Worm (Caenorhabditis elegans) whole organism, young adult: ENCODE measurements around the gene rec-8.

Experiments
- B0336.3 ChIP-seq: fragments of 200-800 bp; sonication (Bioruptor generic); IDR thresholded peaks from 2 replicates; pipeline ENCODE4 v1.3.6; 2022; ENCODE audit warnings: missing genetic modification characterization, missing compliant biosample characterization
- F22D6.2 ChIP-seq: sonication (generic microtip); optimal IDR thresholded peaks from 2 replicates; lab custom pipeline; 2016; ENCODE audit warnings: mild to moderate bottlenecking, missing genetic modification characterization, missing compliant biosample characterization
- F33H1.4 ChIP-seq: fragments of 200-800 bp; sonication (Bioruptor generic); IDR thresholded peaks from 2 replicates; pipeline ENCODE4 v1.3.6; 2022; ENCODE audit warnings: missing genetic modification reagents, missing genetic modification characterization, missing compliant biosample characterization
- T26A5.8 ChIP-seq: sonication (generic microtip); optimal IDR thresholded peaks from 2 replicates; lab custom pipeline; 2016; ENCODE audit warnings: missing genetic modification characterization, missing compliant biosample characterization
- Y53G8AR.9 ChIP-seq: fragments of 200-800 bp; sonication (Bioruptor generic); conservative IDR thresholded peaks from 2 replicates; pipeline ENCODE4 v1.3.6; 2022; ENCODE audit warnings: missing genetic modification reagents, missing genetic modification characterization, missing compliant biosample characterization
- Y56A3A.18 ChIP-seq: fragments of 200-800 bp; sonication (Bioruptor generic); IDR thresholded peaks from 2 replicates; pipeline ENCODE4 v1.3.6; 2022; ENCODE audit warnings: missing genetic modification reagents, missing genetic modification characterization, missing compliant biosample characterization
- Y95B8A.8 ChIP-seq: fragments of 200-800 bp; sonication (Bioruptor generic); IDR thresholded peaks from 2 replicates; pipeline ENCODE4 v1.3.6; 2022; ENCODE audit warnings: missing genetic modification reagents, missing genetic modification characterization, missing compliant biosample characterization
- athp-1 ChIP-seq: sonication (generic microtip); optimal IDR thresholded peaks from 2 replicates; lab custom pipeline; 2017; ENCODE audit warnings: mild to moderate bottlenecking, missing genetic modification characterization, missing compliant biosample characterization
- attf-6 ChIP-seq: fragments of 200-800 bp; sonication (Bioruptor generic); IDR thresholded peaks from 2 replicates; pipeline ENCODE4 v1.3.6; 2022; ENCODE audit warnings: missing genetic modification reagents, missing genetic modification characterization, missing compliant biosample characterization
- bed-1 ChIP-seq: fragments of 200-800 bp; sonication (Bioruptor generic); IDR thresholded peaks from 2 replicates; pipeline ENCODE4 v1.3.6; 2022; ENCODE audit warnings: missing genetic modification reagents, missing genetic modification characterization, missing compliant biosample characterization
- ccch-3 ChIP-seq: fragments of 200-800 bp; sonication (Bioruptor generic); optimal IDR thresholded peaks from 2 replicates; lab custom pipeline; 2018; ENCODE audit warnings: mild to moderate bottlenecking, missing genetic modification characterization, missing compliant biosample characterization
- cebp-1 ChIP-seq, 2 experiments: fragments of 200-800 bp in 1 of 2; sonication (Bioruptor generic) in 1 of 2; sonication (generic microtip) in 1 of 2; IDR thresholded peaks in 1 of 2; optimal IDR thresholded peaks in 1 of 2; 2 replicates each; pipeline versions ENCODE4 v1.3.6 to Lab custom; 2017 to 2022; ENCODE audit warnings: missing compliant biosample characterization in 2 of 2, missing genetic modification characterization in 2 of 2, mild to moderate bottlenecking in 1 of 2, missing genetic modification reagents in 1 of 2, moderate library complexity in 1 of 2
- cebp-2 ChIP-seq: fragments of 200-800 bp; sonication (Bioruptor generic); IDR thresholded peaks from 2 replicates; pipeline ENCODE4 v1.3.6; 2022; ENCODE audit warnings: missing genetic modification characterization, missing compliant biosample characterization
- ceh-58 ChIP-seq: fragments of 200-800 bp; sonication (Bioruptor generic); IDR thresholded peaks from 2 replicates; pipeline ENCODE4 v1.3.6; 2022; ENCODE audit warnings: missing genetic modification characterization, missing compliant biosample characterization
- ceh-79 ChIP-seq: sonication (generic microtip); optimal IDR thresholded peaks from 2 replicates; lab custom pipeline; 2017; ENCODE audit warnings: mild to moderate bottlenecking, missing genetic modification characterization, missing compliant biosample characterization
- ceh-91 ChIP-seq: fragments of 200-800 bp; sonication (Bioruptor generic); IDR thresholded peaks from 2 replicates; pipeline ENCODE4 v1.3.6; 2022; ENCODE audit warnings: missing genetic modification reagents, missing genetic modification characterization, missing compliant biosample characterization
- chd-7 ChIP-seq: sonication (generic microtip); optimal IDR thresholded peaks from 2 replicates; lab custom pipeline; 2016; ENCODE audit warnings: mild to moderate bottlenecking, missing genetic modification characterization, moderate library complexity, missing compliant biosample characterization
- die-1 ChIP-seq: sonication (generic microtip); optimal IDR thresholded peaks from 2 replicates; lab custom pipeline; 2016; ENCODE audit warnings: missing genotype, mild to moderate bottlenecking, missing genetic modification characterization, missing compliant biosample characterization
- efl-1 ChIP-seq: fragments of 150-350 bp; optimal IDR thresholded peaks from 2 replicates; lab custom pipeline; 2014; ENCODE audit warnings: missing biosample characterization, missing genetic modification reagents, missing genetic modification characterization
- egl-18 ChIP-seq: fragments of 200-800 bp; sonication (Bioruptor generic); IDR thresholded peaks from 2 replicates; pipeline ENCODE4 v1.3.6; 2022; ENCODE audit warnings: missing genetic modification reagents, missing genetic modification characterization, missing compliant biosample characterization
- egl-44 ChIP-seq: fragments of 200-800 bp; sonication (Bioruptor generic); IDR thresholded peaks from 2 replicates; pipeline ENCODE4 v1.3.6; 2022; ENCODE audit warnings: missing genetic modification reagents, missing genetic modification characterization, missing compliant biosample characterization
- egrh-3 ChIP-seq: fragments of 200-800 bp; sonication (Bioruptor generic); IDR thresholded peaks from 2 replicates; pipeline ENCODE4 v1.3.6; 2022; ENCODE audit warnings: missing genetic modification reagents, missing genetic modification characterization, missing compliant biosample characterization
- ekl-4 ChIP-seq: fragments of 200-800 bp; sonication (Bioruptor generic); IDR thresholded peaks from 2 replicates; pipeline ENCODE4 v1.3.6; 2022; ENCODE audit warnings: missing genetic modification reagents, missing genetic modification characterization, missing compliant biosample characterization
- ets-4 ChIP-seq: fragments of 200-800 bp; sonication (Bioruptor generic); optimal IDR thresholded peaks from 2 replicates; lab custom pipeline; 2018; ENCODE audit warnings: mild to moderate bottlenecking, missing genetic modification characterization, missing compliant biosample characterization
- fkh-3 ChIP-seq: sonication (generic microtip); optimal IDR thresholded peaks from 2 replicates; lab custom pipeline; 2016; ENCODE audit warnings: mild to moderate bottlenecking, missing genetic modification characterization, missing compliant biosample characterization
- hrde-1 ChIP-seq: sonication (generic microtip); optimal IDR thresholded peaks from 2 replicates; lab custom pipeline; 2016; ENCODE audit warnings: missing genetic modification characterization, mild to moderate bottlenecking, missing compliant biosample characterization, moderate library complexity, missing genotype, missing genetic modification reagents, borderline replicate concordance
- hsf-1 ChIP-seq: fragments of 200-800 bp; sonication (Bioruptor generic); IDR thresholded peaks from 2 replicates; pipeline ENCODE4 v1.3.6; 2022; ENCODE audit warnings: missing genetic modification reagents, missing genetic modification characterization, missing compliant biosample characterization
- lin-26 ChIP-seq: fragments of 200-800 bp; sonication (Bioruptor generic); IDR thresholded peaks from 2 replicates; pipeline ENCODE4 v1.3.6; 2022; ENCODE audit warnings: missing genetic modification reagents, missing genetic modification characterization, missing compliant biosample characterization
- lin-54 ChIP-seq: fragments of 200-800 bp; sonication (Bioruptor generic); optimal IDR thresholded peaks from 2 replicates; lab custom pipeline; 2018; ENCODE audit warnings: mild to moderate bottlenecking, missing genetic modification characterization, missing compliant biosample characterization
- lsl-1 ChIP-seq: fragments of 200-800 bp; sonication (Bioruptor generic); optimal IDR thresholded peaks from 2 replicates; lab custom pipeline; 2018; ENCODE audit warnings: mild to moderate bottlenecking, missing genetic modification characterization, moderate library complexity, missing compliant biosample characterization
- madf-6 ChIP-seq: fragments of 200-800 bp; sonication (Bioruptor generic); IDR thresholded peaks from 2 replicates; pipeline ENCODE4 v1.3.6; 2022; ENCODE audit warnings: missing genetic modification reagents, missing genetic modification characterization, missing compliant biosample characterization
- mcd-1 ChIP-seq: fragments of 200-800 bp; sonication (Bioruptor generic); IDR thresholded peaks from 2 replicates; pipeline ENCODE4 v1.3.6; 2022; ENCODE audit warnings: missing genetic modification reagents, missing genetic modification characterization, missing compliant biosample characterization
- mxl-1 ChIP-seq: sonication (generic microtip); optimal IDR thresholded peaks from 2 replicates; lab custom pipeline; 2016; ENCODE audit warnings: missing genetic modification characterization, missing compliant biosample characterization
- nhr-90 ChIP-seq: sonication (generic microtip); optimal IDR thresholded peaks from 2 replicates; lab custom pipeline; 2016; ENCODE audit warnings: missing genotype, mild to moderate bottlenecking, missing genetic modification characterization, missing compliant biosample characterization
- pbrm-1 ChIP-seq: fragments of 200-800 bp; sonication (Bioruptor generic); IDR thresholded peaks from 2 replicates; pipeline ENCODE4 v1.3.6; 2022; ENCODE audit warnings: missing genetic modification reagents, missing genetic modification characterization, missing compliant biosample characterization
- rcor-1 ChIP-seq: fragments of 200-800 bp; sonication (Bioruptor generic); IDR thresholded peaks from 2 replicates; pipeline ENCODE4 v1.3.6; 2022; ENCODE audit warnings: missing genetic modification reagents, missing genetic modification characterization, missing compliant biosample characterization
- repo-1 ChIP-seq: sonication (generic microtip); optimal IDR thresholded peaks from 2 replicates; lab custom pipeline; 2017; ENCODE audit warnings: mild to moderate bottlenecking, missing genetic modification characterization, missing compliant biosample characterization
- sdz-38 ChIP-seq: sonication (generic microtip); optimal IDR thresholded peaks from 2 replicates; lab custom pipeline; 2016; ENCODE audit warnings: missing genotype, missing genetic modification characterization, missing compliant biosample characterization
- snpc-4 ChIP-seq, 5 experiments: fragments of 150-350 bp in 1 of 5; sonication (generic microtip) in 4 of 5; optimal IDR thresholded peaks; 2 replicates each; lab custom pipeline; 2014 to 2018; ENCODE audit warnings: missing genetic modification characterization in 5 of 5, missing biosample characterization in 3 of 5, antibody characterized with exemption in 2 of 5, mild to moderate bottlenecking in 2 of 5, missing compliant biosample characterization in 2 of 5, missing genotype in 2 of 5, moderate library complexity in 2 of 5, missing genetic modification reagents in 1 of 5
- tbp1 ChIP-seq: fragments of 200-800 bp; sonication (Bioruptor generic); optimal IDR thresholded peaks from 2 replicates; lab custom pipeline; 2018; ENCODE audit warnings: mild to moderate bottlenecking, missing genetic modification characterization, missing compliant biosample characterization
- tlf-1 ChIP-seq: fragments of 200-800 bp; sonication (Bioruptor generic); optimal IDR thresholded peaks from 2 replicates; lab custom pipeline; 2018; ENCODE audit warnings: mild to moderate bottlenecking, missing genetic modification characterization, missing compliant biosample characterization
- xnd-1 ChIP-seq: sonication (generic microtip); optimal IDR thresholded peaks from 2 replicates; lab custom pipeline; 2016; ENCODE audit warnings: missing genotype, missing genetic modification reagents, missing genetic modification characterization, missing compliant biosample characterization
- zfh-2 ChIP-seq: fragments of 200-800 bp; sonication (Bioruptor generic); conservative IDR thresholded peaks from 2 replicates; pipeline ENCODE4 v1.3.6; 2022; ENCODE audit warnings: missing genetic modification reagents, missing genetic modification characterization, missing compliant biosample characterization
- ztf-26 ChIP-seq: sonication (generic microtip); optimal IDR thresholded peaks from 2 replicates; lab custom pipeline; 2017; ENCODE audit warnings: missing genetic modification characterization, missing compliant biosample characterization

rec-8 gene

DNA sequence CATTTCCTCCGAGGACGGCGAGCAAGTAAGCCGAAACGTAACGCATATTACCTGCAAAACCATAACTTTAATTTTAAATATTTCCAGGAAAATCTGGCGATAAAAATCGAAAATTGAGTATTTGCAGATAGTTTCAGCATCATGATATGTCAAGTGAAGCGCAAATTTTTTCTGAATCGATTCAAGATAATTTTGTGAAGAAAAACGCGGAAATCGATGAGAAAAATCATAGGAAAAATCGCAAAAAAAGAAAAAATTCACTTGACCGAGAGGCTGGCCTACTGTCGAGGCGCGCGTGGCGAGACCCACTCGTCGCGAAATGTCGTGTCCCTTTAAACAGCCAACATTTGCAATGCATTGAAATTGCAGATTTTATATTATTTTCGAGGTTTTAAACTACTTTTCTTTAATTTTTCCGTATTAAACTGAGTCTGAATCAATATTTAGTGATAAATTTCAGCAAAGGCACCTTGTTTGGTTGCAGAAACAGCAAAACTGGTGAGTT is 17.3 kb upstream of the rec-8 start, which contains the start of the genes rla-2, popl-7 and Y62E10A.24 (continued):
- no peak for TF ChIP-seq nhr-90 (tag; lab: Kevin White, UChicago)
- no peak for TF ChIP-seq bed-1 (GFP tag; lab: Robert Waterston, UW)
- no peak for TF ChIP-seq fkh-3

DNA sequence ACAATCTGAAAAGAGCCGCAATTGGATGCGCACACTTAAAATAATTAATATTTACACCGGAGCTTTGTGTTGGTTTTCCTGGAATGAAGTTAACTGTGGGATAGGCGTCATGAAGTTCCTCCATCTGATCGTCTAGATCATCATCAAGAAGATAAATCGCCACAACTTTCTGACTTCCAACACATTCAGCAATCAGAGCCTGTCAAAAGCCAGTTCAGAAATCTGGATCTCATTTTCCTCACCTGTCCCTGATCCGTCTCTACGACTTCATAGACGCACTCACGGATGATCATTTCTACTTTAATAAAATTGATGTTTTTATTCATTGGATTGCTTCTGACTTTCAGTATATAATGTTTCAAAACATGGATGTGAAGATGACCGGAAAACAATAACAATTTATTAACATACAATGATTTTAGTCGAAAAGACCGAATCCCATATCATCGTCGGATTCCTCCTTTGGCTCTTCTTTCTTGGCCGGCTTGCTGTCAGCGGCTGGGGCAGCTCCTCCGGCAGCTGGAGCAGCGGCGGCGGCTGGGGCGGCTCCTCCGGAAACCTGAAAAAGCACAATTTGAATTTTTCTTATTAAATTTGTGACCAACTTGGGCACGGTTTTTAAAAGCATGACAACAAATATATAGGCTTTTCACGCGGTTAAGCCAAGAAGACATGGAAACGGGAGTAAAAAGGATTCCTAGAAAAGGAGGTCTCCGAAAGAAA is 16.3 kb upstream of the rec-8 start, which contains the start of gene agt-1:
Gene agt-1 (minus strand): TSS at position 293 of the 723 bp plus-strand sequence.
- no peak for TF ChIP-seq snpc-4 (GFP tag; optimal IDR thresholded peaks at IDR 0.05; lab: Kevin White, UChicago)
- peak in 2 of 4 experiments; percentile 40 to 71 for TF ChIP-seq snpc-4 (tag; optimal IDR thresholded peaks at IDR 0.05; lab: Kevin White, UChicago)
- no peak for TF ChIP-seq efl-1
- TF ChIP-seq T26A5.8 (tag; lab: Kevin White, UChicago), result peak; percentile 41
- peak; percentile 89 for TF ChIP-seq cebp-2 (GFP tag; lab: Robert Waterston, UW)
- TF ChIP-seq ccch-3, result no peak
- 0 out of 2 replicates have a peak, but pooled peaks have one; percentile 74 for TF ChIP-seq Y53G8AR.9 (GFP tag; lab: Robert Waterston, UW)
- TF ChIP-seq madf-6 (GFP tag; lab: Robert Waterston, UW), result peak; percentile 74
- peak; percentile 42 for TF ChIP-seq ceh-79
- TF ChIP-seq die-1 (tag; lab: Kevin White, UChicago), result no peak
- peak; percentile 29 for TF ChIP-seq athp-1
- TF ChIP-seq ceh-58, result 0 out of 2 replicates have a peak, but pooled peaks have one; percentile 27
- peak; percentile 84 for TF ChIP-seq zfh-2 (GFP tag; lab: Robert Waterston, UW)
- no peak for TF ChIP-seq egl-18 (GFP tag; lab: Robert Waterston, UW)
- peak; percentile 43 for TF ChIP-seq repo-1
- peak; percentile 68 for TF ChIP-seq B0336.3 (GFP tag; lab: Robert Waterston, UW)
- no peak for TF ChIP-seq sdz-38 (tag; lab: Kevin White, UChicago)
- 0 out of 2 replicates have a peak, but pooled peaks have one; percentile 17 for TF ChIP-seq egl-44 (GFP tag; lab: Robert Waterston, UW)
- TF ChIP-seq hsf-1 (GFP tag; lab: Robert Waterston, UW), result peak; percentile 56
- TF ChIP-seq pbrm-1 (GFP tag; lab: Robert Waterston, UW), result peak; percentile 60
- peak; percentile 64 for TF ChIP-seq rcor-1 (GFP tag; lab: Robert Waterston, UW)
- TF ChIP-seq lin-54, result peak; percentile 39
- peak; percentile 31 for TF ChIP-seq xnd-1 (tag; lab: Kevin White, UChicago)
- TF ChIP-seq ekl-4 (GFP tag; lab: Robert Waterston, UW), result peak; percentile 87
- peak; percentile 54; the same call in 1 of the 2 replicates for TF ChIP-seq lin-26 (GFP tag; lab: Robert Waterston, UW)
- no peak for TF ChIP-seq cebp-1 (GFP tag; IDR thresholded peaks at IDR 0.05; lab: Robert Waterston, UW)
- TF ChIP-seq cebp-1 (tag; optimal IDR thresholded peaks at IDR 0.05; lab: Kevin White, UChicago), result peak; percentile 5
- TF ChIP-seq chd-7 (tag; lab: Kevin White, UChicago), result peak; percentile 31
- TF ChIP-seq F22D6.2 (tag; lab: Kevin White, UChicago), result no peak
- peak; percentile 92 for TF ChIP-seq egrh-3
- TF ChIP-seq mxl-1, result no peak
- TF ChIP-seq lsl-1 (GFP tag; lab: Kevin White, UChicago), result peak; percentile 5
- TF ChIP-seq F33H1.4 (GFP tag; lab: Robert Waterston, UW), result peak; percentile 47
- no peak for TF ChIP-seq ztf-26 (tag; lab: Kevin White, UChicago)
- TF ChIP-seq Y95B8A.8 (GFP tag; lab: Robert Waterston, UW), result 0 out of 2 replicates have a peak, but pooled peaks have one; percentile 34
- TF ChIP-seq tlf-1 (GFP tag; lab: Kevin White, UChicago), result peak; percentile 62
- peak; percentile 33 for TF ChIP-seq hrde-1 (tag; lab: Kevin White, UChicago)
- peak; percentile 89 for TF ChIP-seq attf-6 (GFP tag; lab: Robert Waterston, UW)
- TF ChIP-seq mcd-1, result peak; percentile 53; the same call in 1 of the 2 replicates
- TF ChIP-seq ets-4 (GFP tag; lab: Kevin White, UChicago), result no peak
- peak; percentile 69 for TF ChIP-seq Y56A3A.18 (GFP tag; lab: Robert Waterston, UW)
- no peak for TF ChIP-seq ceh-91 (GFP tag; lab: Robert Waterston, UW)
- TF ChIP-seq tbp1 (GFP tag; lab: Kevin White, UChicago), result peak; percentile 29
